Worm (Caenorhabditis elegans) whole organism, L3 larva: ENCODE results near the gene cdkr-3.
"Not testable (repeated sequence)": the region's sequence is repeated elsewhere in the genome, so short reads cannot be mapped to it uniquely, and the experiment has no call there.

ENCODE experiments used
- R02D3.7 ChIP-seq: fragments of 150-350 bp; optimal IDR thresholded peaks from 2 replicates; lab custom pipeline; 2014; ENCODE audit warnings: missing biosample characterization, missing genetic modification characterization
- ZK546.5 ChIP-seq: sonication (generic microtip); optimal IDR thresholded peaks from 2 replicates; lab custom pipeline; 2017; ENCODE audit warnings: missing biosample characterization, missing genetic modification characterization
- aly-2 ChIP-seq: fragments of 150-350 bp; optimal IDR thresholded peaks from 2 replicates; lab custom pipeline; 2014; ENCODE audit warnings: missing biosample characterization, missing genetic modification characterization
- ama-1 ChIP-seq: fragments of 150-350 bp; optimal IDR thresholded peaks from 2 replicates; lab custom pipeline; 2018
- ceh-82 ChIP-seq: fragments of 150-350 bp; optimal IDR thresholded peaks from 2 replicates; lab custom pipeline; 2014; ENCODE audit warnings: missing biosample characterization, missing genetic modification characterization
- ceh-9 ChIP-seq: sonication (generic microtip); optimal IDR thresholded peaks from 2 replicates; lab custom pipeline; 2018; ENCODE audit warnings: missing biosample characterization, missing genetic modification characterization
- daf-12 ChIP-seq: fragments of 150-350 bp; optimal IDR thresholded peaks from 2 replicates; lab custom pipeline; 2014; ENCODE audit warnings: missing biosample characterization, missing genetic modification reagents, missing genetic modification characterization
- elt-1 ChIP-seq: fragments of 150-350 bp; optimal IDR thresholded peaks from 2 replicates; lab custom pipeline; 2014; ENCODE audit warnings: missing biosample characterization, missing genetic modification characterization
- elt-2 ChIP-seq: sonication (generic microtip); optimal IDR thresholded peaks from 2 replicates; lab custom pipeline; 2016; ENCODE audit warnings: missing genetic modification reagents, mild to moderate bottlenecking, missing genetic modification characterization, missing compliant biosample characterization
- elt-3 ChIP-seq, 3 experiments: fragments of 150-350 bp in 1 of 3; sonication (generic microtip) in 2 of 3; optimal IDR thresholded peaks; 2 replicates in 2 of 3; 4 replicates in 1 of 3; lab custom pipeline; 2014 to 2017; ENCODE audit warnings: missing biosample characterization in 3 of 3, missing genetic modification characterization in 3 of 3
- eor-1 ChIP-seq, 2 experiments: fragments of 150-350 bp; optimal IDR thresholded peaks; 2 replicates each; lab custom pipeline; 2014 to 2018; ENCODE audit warnings: missing biosample characterization in 2 of 2, missing genetic modification characterization in 2 of 2
- fkh-10 ChIP-seq: sonication (generic microtip); optimal IDR thresholded peaks from 2 replicates; lab custom pipeline; 2017; ENCODE audit warnings: missing biosample characterization, missing genetic modification reagents, missing genetic modification characterization
- fos-1 ChIP-seq: fragments of 150-350 bp; optimal IDR thresholded peaks from 2 replicates; lab custom pipeline; 2014; ENCODE audit warnings: missing biosample characterization, missing genetic modification characterization
- hmg-11 ChIP-seq: sonication (generic microtip); optimal IDR thresholded peaks from 2 replicates; lab custom pipeline; 2016; ENCODE audit warnings: missing genetic modification characterization, missing compliant biosample characterization
- lin-15B ChIP-seq: fragments of 150-350 bp; optimal IDR thresholded peaks from 2 replicates; lab custom pipeline; 2014; ENCODE audit warnings: missing biosample characterization, missing genetic modification characterization
- mdl-1 ChIP-seq: fragments of 150-350 bp; optimal IDR thresholded peaks from 2 replicates; lab custom pipeline; 2014; ENCODE audit warnings: missing biosample characterization, missing genetic modification characterization
- mml-1 ChIP-seq: fragments of 150-350 bp; sonication (generic microtip); optimal IDR thresholded peaks from 3 replicates; lab custom pipeline; 2014; ENCODE audit warnings: missing biosample characterization, missing genetic modification characterization
- nfya-1 ChIP-seq: sonication (generic microtip); optimal IDR thresholded peaks from 2 replicates; lab custom pipeline; 2017; ENCODE audit warnings: missing genetic modification characterization, mild to moderate bottlenecking, missing compliant biosample characterization, antibody characterized with exemption, moderate library complexity; ENCODE audit not compliant: insufficient read depth
- nhr-11 ChIP-seq: fragments of 150-350 bp; optimal IDR thresholded peaks from 2 replicates; lab custom pipeline; 2014; ENCODE audit warnings: missing biosample characterization, missing genetic modification characterization
- nhr-12 ChIP-seq: fragments of 150-350 bp; optimal IDR thresholded peaks from 2 replicates; lab custom pipeline; 2014; ENCODE audit warnings: missing biosample characterization, missing genetic modification characterization
- nhr-23 ChIP-seq: fragments of 150-350 bp; optimal IDR thresholded peaks from 2 replicates; lab custom pipeline; 2014; ENCODE audit warnings: missing biosample characterization, missing genetic modification reagents, missing genetic modification characterization
- nhr-25 ChIP-seq: sonication (generic microtip); optimal IDR thresholded peaks from 2 replicates; lab custom pipeline; 2017; ENCODE audit warnings: missing biosample characterization, missing genetic modification characterization
- nhr-28 ChIP-seq: fragments of 150-350 bp; optimal IDR thresholded peaks from 2 replicates; lab custom pipeline; 2014; ENCODE audit warnings: missing biosample characterization, missing genetic modification characterization
- nhr-43 ChIP-seq: sonication (generic microtip); optimal IDR thresholded peaks from 2 replicates; lab custom pipeline; 2016; ENCODE audit warnings: mild to moderate bottlenecking, missing genetic modification characterization, missing compliant biosample characterization; ENCODE audit not compliant: poor library complexity, severe bottlenecking
- nhr-67 ChIP-seq: fragments of 150-350 bp; optimal IDR thresholded peaks from 2 replicates; lab custom pipeline; 2014; ENCODE audit warnings: missing biosample characterization, missing genetic modification characterization
- nhr-76 ChIP-seq: fragments of 150-350 bp; sonication (generic microtip); optimal IDR thresholded peaks from 5 replicates; lab custom pipeline; 2014; ENCODE audit warnings: missing biosample characterization, missing genetic modification characterization
- pha-4 ChIP-seq: fragments of 150-350 bp; optimal IDR thresholded peaks from 2 replicates; lab custom pipeline; 2014; ENCODE audit warnings: missing biosample characterization, missing genetic modification reagents, missing genetic modification characterization
- pqm-1 ChIP-seq: fragments of 150-350 bp; optimal IDR thresholded peaks from 2 replicates; lab custom pipeline; 2017; ENCODE audit warnings: missing biosample characterization, missing genetic modification characterization, inconsistent platforms
- sea-2 ChIP-seq: fragments of 150-350 bp; sonication (generic microtip); optimal IDR thresholded peaks from 4 replicates; lab custom pipeline; 2014; ENCODE audit warnings: missing biosample characterization, missing genetic modification reagents, missing genetic modification characterization
- snpc-4 ChIP-seq: fragments of 150-350 bp; optimal IDR thresholded peaks from 2 replicates; lab custom pipeline; 2014; ENCODE audit warnings: missing biosample characterization, missing genetic modification characterization
- tbx-2 ChIP-seq: sonication (generic microtip); optimal IDR thresholded peaks from 2 replicates; lab custom pipeline; 2016; ENCODE audit warnings: mild to moderate bottlenecking, missing genetic modification characterization, missing compliant biosample characterization
- unc-39 ChIP-seq: sonication (generic microtip); optimal IDR thresholded peaks from 4 replicates; lab custom pipeline; 2017; ENCODE audit warnings: missing biosample characterization, missing genetic modification characterization
- unc-62 ChIP-seq: fragments of 150-350 bp; sonication (generic microtip); optimal IDR thresholded peaks from 4 replicates; lab custom pipeline; 2014; ENCODE audit warnings: missing biosample characterization, missing genetic modification reagents, missing genetic modification characterization
- zag-1 ChIP-seq: fragments of 150-350 bp; optimal IDR thresholded peaks from 2 replicates; lab custom pipeline; 2014; ENCODE audit warnings: missing biosample characterization, missing genetic modification characterization
- ztf-11 ChIP-seq: fragments of 150-350 bp; optimal IDR thresholded peaks from 2 replicates; lab custom pipeline; 2014; ENCODE audit warnings: missing biosample characterization, missing genetic modification characterization
- ztf-4 ChIP-seq: fragments of 150-350 bp; optimal IDR thresholded peaks from 2 replicates; lab custom pipeline; 2014; ENCODE audit warnings: missing biosample characterization, missing genetic modification characterization

The cdkr-3 gene

DNA sequence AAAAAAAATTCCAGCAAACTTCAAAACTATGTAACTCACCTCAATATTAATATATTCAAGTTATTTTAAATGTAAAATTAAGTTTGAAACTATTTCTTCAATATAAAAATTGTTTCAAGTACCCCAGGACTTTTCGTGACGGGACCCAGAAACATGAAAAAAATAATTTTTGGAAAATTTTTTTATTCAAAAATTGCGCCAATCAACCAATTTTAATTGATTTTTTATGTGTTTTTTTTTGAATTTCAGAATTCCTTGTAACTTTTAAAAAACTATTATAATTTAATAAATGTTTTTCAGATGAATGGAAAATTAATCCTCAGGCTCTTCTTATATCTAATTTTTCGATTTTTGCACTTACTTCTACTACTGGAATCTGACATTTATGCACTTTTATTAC is 27.7 kb downstream of the cdkr-3 start, which contains the start of gene ZC15.5:
Gene ZC15.5, plus strand, starts transcription at position 301 of the 400 bp plus-strand sequence.
- TF ChIP-seq ceh-9 (tag; lab: Kevin White, UChicago) = no peak
- no peak for TF ChIP-seq nhr-11 (tag; lab: Kevin White, UChicago)
- no peak for TF ChIP-seq R02D3.7
- no peak for TF ChIP-seq fos-1 (tag; lab: Kevin White, UChicago)
- no peak for TF ChIP-seq pha-4 (tag; lab: Kevin White, UChicago)
- no peak for TF ChIP-seq nfya-1 (tag; lab: Kevin White, UChicago)
- TF ChIP-seq nhr-28 = no peak
- TF ChIP-seq nhr-25 (tag; lab: Kevin White, UChicago) = no peak

DNA sequence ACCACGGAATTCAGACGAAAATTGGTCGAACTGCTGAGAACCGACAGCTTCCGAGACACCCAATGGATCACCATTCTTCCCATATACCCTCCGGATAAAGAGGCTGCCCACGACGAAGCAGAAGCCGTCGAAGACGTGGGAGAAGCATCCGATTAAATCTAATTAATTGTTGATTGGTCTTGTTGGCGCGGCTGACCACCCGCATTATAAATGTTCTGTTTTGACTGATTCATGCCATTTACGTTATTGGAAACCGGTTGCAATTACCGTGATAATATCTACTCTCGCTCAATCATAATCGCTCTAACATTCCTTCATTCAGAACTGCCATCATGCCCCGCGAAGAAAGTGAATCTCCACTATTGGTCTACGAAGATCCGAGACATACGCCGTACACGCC is 33.4 kb downstream of the cdkr-3 start, which contains the start of gene ZC15.3:
Gene ZC15.3, plus strand, starts transcription at position 301 of the 400 bp plus-strand sequence.
- not testable (repeated sequence) for TF ChIP-seq nhr-76; nhr-11 (tag; lab: Kevin White, UChicago); ceh-82 (tag; lab: Kevin White, UChicago)

DNA sequence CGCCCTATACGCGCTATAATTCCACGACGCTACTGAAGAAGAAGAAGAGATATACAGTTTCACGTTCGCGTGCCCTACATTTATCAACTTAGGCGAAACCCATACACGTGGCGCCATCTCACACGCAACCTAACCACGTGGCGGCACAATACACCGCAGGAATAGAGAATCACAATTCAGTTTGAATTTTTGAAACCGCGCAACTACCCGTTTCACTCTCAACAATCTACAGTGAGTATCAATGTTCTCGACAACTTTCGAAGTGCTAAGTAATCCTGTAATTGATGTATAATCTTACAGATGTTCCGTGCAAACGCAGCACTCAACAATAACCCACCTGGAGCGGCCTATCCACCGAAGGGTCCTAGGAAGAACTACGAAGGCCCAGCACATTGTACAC is 35.9 kb downstream of the cdkr-3 start, which contains the start of gene ZC15.1:
Gene ZC15.1, plus strand, starts transcription at position 301 of the 400 bp plus-strand sequence.
- TF ChIP-seq unc-62 (no peak), hmg-11 (tag; lab: Kevin White, UChicago) (no peak), nhr-23 (no peak), nhr-76 (no peak), lin-15B (no peak), sea-2 (no peak), snpc-4 (tag; lab: Kevin White, UChicago) (no peak), pqm-1 (tag; lab: Kevin White, UChicago) (no peak), daf-12 (tag; lab: Kevin White, UChicago) (no peak), unc-39 (tag; lab: Kevin White, UChicago) (no peak), eor-1 (tag; optimal IDR thresholded peaks at IDR 0.05; lab: Kevin White, UChicago) (no peak), ZK546.5 (tag; lab: Kevin White, UChicago) (no peak)

DNA sequence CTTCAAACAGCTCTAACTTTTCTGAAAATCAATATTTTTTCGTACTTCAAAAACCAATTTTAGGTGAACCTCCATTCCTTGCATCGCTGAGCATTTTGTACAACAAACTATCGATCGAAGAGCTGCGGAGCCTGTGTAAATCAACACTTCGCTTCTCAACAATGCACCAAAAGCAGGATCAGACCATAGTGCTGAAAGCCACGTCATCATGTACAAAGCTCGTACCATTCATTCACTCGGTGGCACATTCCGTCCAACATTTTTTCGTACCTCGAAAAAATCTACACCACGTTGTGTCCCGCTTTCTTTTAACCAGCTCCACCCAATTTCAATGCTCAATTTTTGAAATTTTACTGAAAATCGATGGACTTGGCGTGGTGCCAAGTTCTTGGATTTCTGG is 40.7 kb downstream of the cdkr-3 start, which contains the start of gene ZC15.10:
Gene ZC15.10, plus strand, starts transcription at position 162 of the 400 bp plus-strand sequence.
- TF ChIP-seq nhr-43 (tag; lab: Kevin White, UChicago) (no peak), elt-1 (tag; lab: Kevin White, UChicago) (no peak), ceh-9 (tag; lab: Kevin White, UChicago) (no peak), aly-2 (tag; lab: Kevin White, UChicago) (no peak), ztf-4 (tag; lab: Kevin White, UChicago) (no peak), mml-1 (no peak), eor-1 (tag; optimal IDR thresholded peaks at IDR 0.05; lab: Kevin White, UChicago) (no peak), elt-2 (tag; lab: Kevin White, UChicago) (no peak), fkh-10 (GFP tag; lab: Kevin White, UChicago) (no peak), tbx-2 (tag; lab: Kevin White, UChicago) (no peak), ama-1 (lab: Kevin White, UChicago) (no peak), ZK546.5 (tag; lab: Kevin White, UChicago) (no peak)

DNA sequence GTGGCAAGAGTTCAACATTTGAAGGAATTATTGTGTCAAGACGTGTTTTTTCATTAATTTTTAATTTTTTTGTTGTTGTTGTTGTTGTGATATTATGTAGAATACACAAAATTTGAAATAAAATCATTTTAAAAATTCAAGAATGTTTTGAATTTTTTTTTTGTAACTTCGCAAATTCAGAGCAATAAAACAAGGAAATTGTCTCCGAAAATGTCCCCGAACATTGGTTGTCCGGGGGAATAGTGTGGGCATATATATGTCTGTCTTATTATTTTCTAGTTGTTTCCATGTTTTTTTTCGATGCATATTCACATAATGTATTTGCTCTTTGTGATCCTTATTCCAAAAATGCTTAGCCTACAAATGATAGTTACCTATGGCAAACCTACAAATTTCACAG is 41.6 kb downstream of the cdkr-3 start, which contains the start of gene clec-262:
Gene clec-262, plus strand, starts transcription at position 301 of the 400 bp plus-strand sequence.
- TF ChIP-seq zag-1 (tag; lab: Kevin White, UChicago) (no peak), elt-3 (tag; optimal IDR thresholded peaks at IDR 0.05; lab: Kevin White, UChicago) (no peak), ztf-11 (tag; lab: Kevin White, UChicago) (no peak), nhr-67 (tag; lab: Kevin White, UChicago) (no peak), eor-1 (tag; optimal IDR thresholded peaks at IDR 0.05; lab: Kevin White, UChicago) (no peak), mdl-1 (no peak), fkh-10 (GFP tag; lab: Kevin White, UChicago) (no peak), nhr-28 (no peak), ceh-9 (tag; lab: Kevin White, UChicago) (no peak), sea-2 (no peak), nhr-23 (no peak), nhr-43 (tag; lab: Kevin White, UChicago) (no peak), lin-15B (no peak), nhr-76 (no peak), unc-62 (no peak), nhr-12 (tag; lab: Kevin White, UChicago) (no peak), fos-1 (tag; lab: Kevin White, UChicago) (no peak), pqm-1 (tag; lab: Kevin White, UChicago) (no peak), pha-4 (tag; lab: Kevin White, UChicago) (no peak), ama-1 (lab: Kevin White, UChicago) (no peak)
